Fruit fly (Drosophila melanogaster) ovary, adult (tissue): ENCODE measurements around the gene Ankrd49.

Experiments used
- CG17801 ChIP-seq: fragments of 200-800 bp; optimal IDR thresholded peaks from 2 replicates; lab custom pipeline; 2019; ENCODE audit warnings: missing biosample characterization, mild to moderate bottlenecking, missing genetic modification characterization, moderate library complexity; ENCODE audit not compliant: partially characterized antibody

The Ankrd49 gene

dm6 chr2L:15007331-15007863, at the start of gene Ankrd49, which contains the start of gene NC2beta:
Gene Ankrd49, minus strand, starts transcription at chr2L:15007431.
Gene NC2beta, plus strand, starts transcription at chr2L:15007813.
- TF ChIP-seq CG17801, result no peak

- peak; percentile 63 for TF ChIP-seq CG17801
Observed at dm6 chr2L:15056359-15057220, 49.4 kb upstream of the Ankrd49 start.

DNA sequence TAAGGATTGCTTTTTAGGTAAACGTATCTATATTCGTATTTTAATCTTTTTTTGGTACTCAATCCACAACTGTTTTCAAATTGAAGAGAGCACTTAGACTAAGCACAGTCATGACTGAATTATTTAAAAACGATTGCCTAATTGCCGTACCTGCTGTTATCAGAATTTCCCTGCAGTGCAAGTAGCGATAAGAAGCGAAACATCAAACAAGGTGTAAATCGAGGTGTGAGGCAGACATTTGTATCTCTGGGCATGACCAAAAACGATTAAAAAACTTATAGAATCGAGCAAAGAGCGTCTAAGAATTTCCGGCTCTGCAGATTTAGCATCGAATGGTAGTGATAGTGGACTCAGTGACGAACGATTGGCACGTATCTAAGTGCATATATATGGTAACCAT, 47.9 kb upstream of the Ankrd49 start:
- TF ChIP-seq CG17801, result no peak

- no peak for TF ChIP-seq CG17801
Observed at dm6 chr2L:15052805-15053388, 45.7 kb upstream of the Ankrd49 start.

DNA sequence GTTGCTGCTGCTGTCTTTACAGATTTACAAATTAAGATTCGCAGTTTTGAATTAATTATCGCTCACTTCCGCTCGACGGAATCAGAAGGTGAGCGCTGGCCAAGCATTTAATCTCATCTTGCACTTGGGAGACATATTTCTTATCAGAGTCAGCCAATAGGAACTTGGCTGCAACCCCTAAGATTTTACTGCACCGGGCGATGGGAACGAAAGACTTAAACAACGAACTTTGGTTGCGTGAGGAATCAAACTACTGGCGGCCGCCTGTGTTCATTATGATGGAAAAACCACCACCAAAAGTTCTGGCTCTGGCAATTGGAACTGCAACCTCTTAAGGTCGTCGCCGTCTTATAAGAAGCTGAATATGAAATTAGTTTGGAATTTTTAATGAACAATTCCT, 36.5 kb upstream of the Ankrd49 start:
- TF ChIP-seq CG17801, result no peak

DNA sequence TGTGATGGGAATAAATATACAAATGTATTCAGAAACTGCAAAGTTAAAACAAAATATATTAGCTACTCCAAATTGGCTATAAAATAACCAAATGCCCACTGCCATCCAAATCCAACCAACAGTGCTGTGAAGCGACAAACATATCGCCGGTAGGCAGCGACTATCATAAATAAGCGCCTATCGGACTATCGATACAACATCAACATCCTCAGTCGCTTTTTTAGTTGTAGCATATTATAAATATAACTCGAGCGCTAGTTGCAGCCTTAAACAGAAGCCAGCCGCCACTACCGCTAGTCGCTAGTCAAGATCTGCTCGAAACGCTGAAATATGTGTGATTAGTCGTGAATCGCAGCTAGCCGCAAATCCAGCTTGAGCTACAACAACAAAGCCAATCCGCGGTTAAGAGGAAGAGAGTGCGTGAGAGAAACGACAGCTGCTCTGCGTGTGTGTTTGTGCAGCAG, 32.1 kb upstream of the Ankrd49 start:
- peak; percentile 16 for TF ChIP-seq CG17801

DNA sequence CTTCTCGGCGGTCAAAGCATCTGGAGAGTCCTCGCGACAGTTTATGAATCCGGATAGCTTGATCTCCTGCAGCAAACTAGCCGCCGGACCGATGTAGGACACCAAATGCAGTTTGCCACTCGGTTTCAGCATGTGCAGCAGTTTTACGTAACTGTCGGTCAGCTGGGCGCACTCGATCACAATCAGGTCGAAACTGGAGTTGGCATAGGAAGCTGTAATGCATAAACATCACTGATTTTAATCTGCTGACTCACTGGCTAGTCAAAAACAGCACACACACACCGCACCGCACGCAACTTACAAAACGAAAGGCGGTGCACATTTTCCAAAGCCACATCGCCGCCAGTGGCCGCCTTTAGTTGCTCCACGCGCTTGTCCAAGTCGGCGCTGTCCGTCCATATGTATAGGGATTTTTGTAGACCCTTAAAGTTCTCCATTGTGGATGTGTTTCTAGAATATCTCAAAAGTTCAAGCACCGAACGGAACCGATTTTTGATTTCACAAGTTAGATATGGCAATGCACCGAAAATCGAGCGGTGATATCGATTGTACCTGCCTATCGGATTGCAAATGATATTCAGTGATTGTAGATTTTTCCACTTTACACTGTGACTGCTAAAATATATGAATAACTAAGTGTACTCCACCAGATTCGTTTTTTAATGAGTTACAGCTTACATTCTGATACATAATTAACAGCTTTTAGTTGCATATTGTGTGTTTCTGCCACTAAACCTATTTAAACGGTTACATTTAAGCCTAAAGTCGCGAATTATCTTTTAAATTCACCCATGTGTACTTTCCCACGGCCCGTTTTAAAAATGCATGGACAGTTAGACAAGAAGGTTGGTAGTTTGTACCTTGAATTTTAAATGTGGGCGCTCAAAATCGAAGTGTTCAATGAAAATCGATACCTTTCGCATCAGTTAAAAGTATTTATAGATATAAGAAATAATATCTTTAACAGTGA, 31.4 kb upstream of the Ankrd49 start, which contains the start of gene CIAPIN1:
Gene CIAPIN1, minus strand, starts transcription at position 523 of the 970 bp plus-strand sequence.
- no peak for TF ChIP-seq CG17801

- no peak for TF ChIP-seq CG17801
Observed at dm6 chr2L:15035366-15035765, 28.1 kb upstream of the Ankrd49 start, which contains the start of gene yellow-c. Gene yellow-c, plus strand, starts transcription at chr2L:15035394.

- no peak for TF ChIP-seq CG17801
Observed at dm6 chr2L:15031650-15032049, 24.4 kb upstream of the Ankrd49 start, which contains the start of gene CG31832. Gene CG31832, minus strand, starts transcription at chr2L:15031750.

DNA sequence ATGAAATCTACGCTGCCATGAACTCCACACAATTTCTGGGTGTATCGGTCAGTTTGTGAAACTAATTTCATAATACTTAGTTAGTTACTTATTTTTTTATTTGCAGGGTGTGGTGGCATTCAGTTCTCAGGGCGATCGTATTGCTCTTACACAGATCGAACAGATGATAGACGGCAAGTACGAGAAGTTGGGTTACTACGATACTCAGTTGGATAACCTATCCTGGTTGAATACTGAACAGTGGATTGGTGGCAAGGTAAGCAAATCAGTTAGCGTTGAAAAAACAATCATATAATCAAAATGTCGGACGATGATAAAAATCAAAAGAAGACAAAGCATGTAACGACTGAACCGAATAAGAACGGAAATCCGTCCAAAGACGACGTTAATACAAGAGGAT, 19.4 kb upstream of the Ankrd49 start, which contains the start of gene CG33310:
Gene CG33310, plus strand, starts transcription at position 301 of the 400 bp plus-strand sequence.
- TF ChIP-seq CG17801, result no peak

DNA sequence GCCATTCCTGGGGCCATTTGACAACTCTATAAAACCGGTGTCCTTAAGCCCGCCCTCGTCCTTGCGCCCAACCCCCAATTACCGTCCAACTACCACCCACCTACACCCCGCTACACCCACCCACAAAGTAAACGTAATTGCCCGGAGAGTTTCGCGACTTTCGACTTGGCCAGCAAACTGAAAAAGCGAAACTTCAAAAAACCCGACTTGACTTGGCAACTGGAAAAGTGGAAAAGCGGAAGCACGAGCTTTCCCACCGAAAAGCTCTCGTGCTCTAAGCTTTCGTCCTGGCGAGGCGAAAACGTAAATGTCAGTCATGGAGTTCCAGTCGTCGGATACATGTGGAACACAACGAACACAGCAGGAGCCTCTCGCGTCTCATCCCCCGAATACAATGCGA, 8.8 kb upstream of the Ankrd49 start, which contains the start of gene GABA-B-R1:
Gene GABA-B-R1, plus strand, starts transcription at position 301 of the 400 bp plus-strand sequence.
- no peak for TF ChIP-seq CG17801

- TF ChIP-seq CG17801, result no peak
Observed at dm6 chr2L:15013523-15013922, 6.3 kb upstream of the Ankrd49 start.

- TF ChIP-seq CG17801, result no peak
Observed at dm6 chr2L:15011779-15012178, 4.5 kb upstream of the Ankrd49 start.

DNA sequence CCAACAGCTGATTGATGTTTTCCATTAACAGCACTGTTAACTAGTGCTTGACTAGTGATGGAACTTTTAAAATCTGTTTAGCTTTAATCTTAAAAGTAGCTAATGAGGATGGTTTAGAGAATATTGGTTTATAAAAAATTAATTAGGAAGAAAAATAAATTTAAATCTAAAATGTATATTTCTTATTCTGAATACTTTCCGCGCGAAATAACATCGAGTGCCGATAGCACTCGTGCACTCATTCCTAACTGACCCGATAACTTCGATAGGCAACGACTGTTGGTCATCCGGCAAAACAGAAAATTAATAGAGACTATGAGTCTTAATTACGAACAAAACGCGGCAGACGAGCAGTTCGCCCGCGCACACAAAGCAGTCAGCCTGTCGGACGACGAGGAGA, 2.5 kb upstream of the Ankrd49 start, which contains the start of the genes THG and Rnmt:
Gene THG, minus strand, starts transcription at position 22 of the 400 bp plus-strand sequence.
Gene Rnmt, plus strand, starts transcription at position 237 of the 400 bp plus-strand sequence.
- peak; percentile 86 for TF ChIP-seq CG17801

dm6 chr2L:15008034-15008433, 803 bp upstream of the Ankrd49 start:
- no peak for TF ChIP-seq CG17801

DNA sequence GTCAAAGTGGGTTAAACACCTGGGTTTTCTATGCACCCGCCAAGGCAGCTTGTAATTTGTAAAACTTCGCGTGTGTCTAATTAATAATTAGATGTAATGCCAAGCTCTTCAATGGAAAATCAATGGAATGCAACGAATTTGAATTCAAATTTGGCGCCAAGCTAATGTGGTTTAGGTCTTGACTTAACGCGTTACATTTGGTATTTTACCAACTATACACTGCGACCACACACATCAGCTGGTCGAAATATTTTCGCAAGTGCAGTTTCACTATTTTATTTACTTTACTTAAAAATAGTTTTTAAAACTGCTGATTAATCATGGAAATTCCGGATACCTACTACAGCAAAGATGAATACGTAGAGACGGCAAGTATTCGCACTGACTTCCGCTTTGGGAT, 1.7 kb downstream of the Ankrd49 start, which contains the start of gene DCTN5-p25:
Gene DCTN5-p25, plus strand, starts transcription at position 229 of the 400 bp plus-strand sequence.
- TF ChIP-seq CG17801, result no peak
